Fruit fly (Drosophila melanogaster): Measurements from ENCODE around the gene Elo68alpha.

The Elo68alpha gene

dm6 chr3L:11119901-11120418, 17.1 kb upstream of the Elo68alpha start:
- peak; percentile 82 for TF ChIP-seq N (GFP tag; optimal IDR thresholded peaks at IDR 0.05)
- TF ChIP-seq dmrt93B (GFP tag; optimal IDR thresholded peaks at IDR 0.05): no peak
- peak; percentile 12 for TF ChIP-seq jim (GFP tag; optimal IDR thresholded peaks at IDR 0.05)
- no peak for TF ChIP-seq woc (GFP tag; optimal IDR thresholded peaks at IDR 0.05)
- TF ChIP-seq Jra (GFP tag; optimal IDR thresholded peaks at IDR 0.05): no peak
- TF ChIP-seq h (GFP tag; optimal IDR thresholded peaks at IDR 0.05): peak; percentile 34
- TF ChIP-seq sv (GFP tag; optimal IDR thresholded peaks at IDR 0.05): peak; percentile 3
- peak; percentile 18 for TF ChIP-seq psq (GFP tag; optimal IDR thresholded peaks at IDR 0.05)

- TF ChIP-seq Jra (GFP tag; optimal IDR thresholded peaks at IDR 0.05) (no peak), Vsx2 (GFP tag; optimal IDR thresholded peaks at IDR 0.05; ENCODE audit: partially characterized antibody) (no peak), Rel (GFP tag; optimal IDR thresholded peaks at IDR 0.05) (no peak), Rel (tag; optimal IDR thresholded peaks at IDR 0.05) (no peak), usp (GFP tag; optimal IDR thresholded peaks at IDR 0.05) (no peak), sv (GFP tag; optimal IDR thresholded peaks at IDR 0.05) (no peak), brk (GFP tag; optimal IDR thresholded peaks at IDR 0.05) (no peak), CG9705 (GFP tag; optimal IDR thresholded peaks at IDR 0.05) (no peak), Mio (GFP tag; optimal IDR thresholded peaks at IDR 0.05) (no peak), jim (GFP tag; optimal IDR thresholded peaks at IDR 0.05) (peak; percentile 42), Hnf4 (GFP tag; optimal IDR thresholded peaks at IDR 0.05) (no peak), ey (GFP tag; optimal IDR thresholded peaks at IDR 0.05) (peak; percentile 18), pan (optimal IDR thresholded peaks at IDR 0.05) (no peak), Dfd (GFP tag; optimal IDR thresholded peaks at IDR 0.05) (no peak), lola (GFP tag; optimal IDR thresholded peaks at IDR 0.05) (no peak), foxo (GFP tag; optimal IDR thresholded peaks at IDR 0.05) (no peak), GATAd (GFP tag; optimal IDR thresholded peaks at IDR 0.05) (no peak), woc (GFP tag; optimal IDR thresholded peaks at IDR 0.05) (no peak), h (GFP tag; optimal IDR thresholded peaks at IDR 0.05) (no peak), rgr (GFP tag; optimal IDR thresholded peaks at IDR 0.05) (no peak), CrebA (GFP tag; optimal IDR thresholded peaks at IDR 0.05; ENCODE audit: borderline replicate concordance) (no peak), Hr83 (GFP tag; optimal IDR thresholded peaks at IDR 0.05; ENCODE audit: poor library complexity, severe bottlenecking) (no peak), Abd-B (GFP tag; optimal IDR thresholded peaks at IDR 0.05) (no peak), Sp1 (GFP tag; optimal IDR thresholded peaks at IDR 0.05) (no peak), HLH106 (tag; optimal IDR thresholded peaks at IDR 0.05) (peak; percentile 30), sage (GFP tag; optimal IDR thresholded peaks at IDR 0.05) (no peak), dl (GFP tag; optimal IDR thresholded peaks at IDR 0.05; ENCODE audit: insufficient read depth in 1 of 2, partially characterized antibody in 2 of 2) (no peak), dmrt93B (GFP tag; optimal IDR thresholded peaks at IDR 0.05) (peak; percentile 6), psq (GFP tag; optimal IDR thresholded peaks at IDR 0.05) (peak; percentile 41), OdsH (GFP tag; optimal IDR thresholded peaks at IDR 0.05) (no peak)
Measured at dm6 chr3L:11119396-11119900, 16.6 kb upstream of the Elo68alpha start.

dm6 chr3L:11118627-11119395, 16.0 kb upstream of the Elo68alpha start:
- peak; percentile 34 for TF ChIP-seq sv (GFP tag; optimal IDR thresholded peaks at IDR 0.05)
- TF ChIP-seq Vsx2 (GFP tag; optimal IDR thresholded peaks at IDR 0.05; ENCODE audit: partially characterized antibody): no peak
- TF ChIP-seq Hr83 (GFP tag; optimal IDR thresholded peaks at IDR 0.05; ENCODE audit: poor library complexity, severe bottlenecking): peak; percentile 1
- no peak for TF ChIP-seq Rel (GFP tag; optimal IDR thresholded peaks at IDR 0.05)
- TF ChIP-seq Rel (tag; optimal IDR thresholded peaks at IDR 0.05): no peak
- TF ChIP-seq lola (GFP tag; optimal IDR thresholded peaks at IDR 0.05): no peak
- peak; percentile 46 for TF ChIP-seq psq (GFP tag; optimal IDR thresholded peaks at IDR 0.05)
- TF ChIP-seq foxo (GFP tag; optimal IDR thresholded peaks at IDR 0.05): peak in 1 of 2 experiments; percentile 25
- TF ChIP-seq usp (GFP tag; optimal IDR thresholded peaks at IDR 0.05): no peak
- peak; percentile 69 for TF ChIP-seq Dif (GFP tag; optimal IDR thresholded peaks at IDR 0.05; ENCODE audit: partially characterized antibody)
- TF ChIP-seq CG32264 (GFP tag; optimal IDR thresholded peaks at IDR 0.05): no peak
- TF ChIP-seq h (GFP tag; optimal IDR thresholded peaks at IDR 0.05): peak; percentile 43
- peak; percentile 16 for TF ChIP-seq Sp1 (GFP tag; optimal IDR thresholded peaks at IDR 0.05)
- TF ChIP-seq CG9705 (GFP tag; optimal IDR thresholded peaks at IDR 0.05): peak; percentile 23
- no peak for TF ChIP-seq br (GFP tag; optimal IDR thresholded peaks at IDR 0.05)
- no peak for TF ChIP-seq Mio (GFP tag; optimal IDR thresholded peaks at IDR 0.05)
- no peak for TF ChIP-seq Abd-B (GFP tag; optimal IDR thresholded peaks at IDR 0.05)
- TF ChIP-seq dsf (GFP tag; optimal IDR thresholded peaks at IDR 0.05; ENCODE audit: borderline replicate concordance): no peak
- TF ChIP-seq Jra (GFP tag; optimal IDR thresholded peaks at IDR 0.05): peak; percentile 6
- TF ChIP-seq HLH106 (tag; optimal IDR thresholded peaks at IDR 0.05): no peak
- no peak for TF ChIP-seq woc (GFP tag; optimal IDR thresholded peaks at IDR 0.05)
- peak in 1 of 2 experiments; percentile 51 for TF ChIP-seq dl (GFP tag; optimal IDR thresholded peaks at IDR 0.05; ENCODE audit: insufficient read depth in 1 of 2, partially characterized antibody in 2 of 2)
- no peak for TF ChIP-seq brk (GFP tag; optimal IDR thresholded peaks at IDR 0.05)
- TF ChIP-seq dmrt93B (GFP tag; optimal IDR thresholded peaks at IDR 0.05): no peak
- peak; percentile 33 for TF ChIP-seq sage (GFP tag; optimal IDR thresholded peaks at IDR 0.05)
- TF ChIP-seq tai (GFP tag; optimal IDR thresholded peaks at IDR 0.05): no peak
- no peak for TF ChIP-seq Hr78 (GFP tag; optimal IDR thresholded peaks at IDR 0.05)
- TF ChIP-seq CrebA (GFP tag; optimal IDR thresholded peaks at IDR 0.05; ENCODE audit: borderline replicate concordance): no peak
- TF ChIP-seq Hnf4 (GFP tag; optimal IDR thresholded peaks at IDR 0.05): peak; percentile 11
- TF ChIP-seq rgr (GFP tag; optimal IDR thresholded peaks at IDR 0.05): peak; percentile 27
- no peak for TF ChIP-seq Myc (optimal IDR thresholded peaks at IDR 0.05)
- TF ChIP-seq pan (optimal IDR thresholded peaks at IDR 0.05): no peak
- no peak for TF ChIP-seq GATAd (GFP tag; optimal IDR thresholded peaks at IDR 0.05)
- TF ChIP-seq ey (GFP tag; optimal IDR thresholded peaks at IDR 0.05): no peak
- TF ChIP-seq fru (GFP tag; optimal IDR thresholded peaks at IDR 0.05): no peak
- TF ChIP-seq jim (GFP tag; optimal IDR thresholded peaks at IDR 0.05): no peak
